Fruit fly (Drosophila melanogaster): Measurements from ENCODE around the gene TfAP-2.

Gene TfAP-2

DNA sequence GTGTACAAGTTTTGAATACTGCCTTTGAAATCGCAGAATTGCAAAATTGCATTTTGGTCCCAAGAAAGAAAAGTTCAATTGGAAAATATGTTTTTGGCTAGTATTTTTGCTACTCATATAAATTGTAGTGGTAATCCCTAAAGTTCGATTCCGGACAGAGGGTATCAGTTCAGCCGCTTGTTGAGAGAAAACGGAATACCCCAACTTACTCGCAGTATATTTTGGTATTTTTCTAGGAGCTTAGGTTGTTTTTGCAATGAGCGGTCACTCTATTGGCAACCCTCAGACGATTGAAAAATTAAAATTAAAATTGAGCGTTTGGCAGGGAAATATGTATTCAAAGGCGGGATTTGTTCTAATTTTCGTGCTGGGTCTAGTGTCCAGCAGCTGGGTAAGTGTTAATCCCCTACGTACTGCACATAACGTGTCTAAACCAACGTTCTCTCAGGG is 12.3 kb upstream of the TfAP-2 start:
- TF ChIP-seq Sin3A (optimal IDR thresholded peaks at IDR 0.05) (no peak), ttk (optimal IDR thresholded peaks at IDR 0.05) (no peak)

dm6 chr3L:21581984-21582383 is 4.6 kb upstream of the TfAP-2 start:
- TF ChIP-seq h (optimal IDR thresholded peaks at IDR 0.05) (no peak), Myc (optimal IDR thresholded peaks at IDR 0.05) (no peak), insv (optimal IDR thresholded peaks at IDR 0.05) (no peak), Sin3A (optimal IDR thresholded peaks at IDR 0.05) (no peak), psq (optimal IDR thresholded peaks at IDR 0.05) (no peak), ttk (optimal IDR thresholded peaks at IDR 0.05) (no peak)

dm6 chr3L:21584683-21585082 is 1.9 kb upstream of the TfAP-2 start:
- TF ChIP-seq ttk (optimal IDR thresholded peaks at IDR 0.05) (no peak), Sin3A (optimal IDR thresholded peaks at IDR 0.05) (no peak), h (optimal IDR thresholded peaks at IDR 0.05) (no peak), insv (optimal IDR thresholded peaks at IDR 0.05) (no peak), psq (optimal IDR thresholded peaks at IDR 0.05) (no peak), Myc (optimal IDR thresholded peaks at IDR 0.05) (no peak)

DNA sequence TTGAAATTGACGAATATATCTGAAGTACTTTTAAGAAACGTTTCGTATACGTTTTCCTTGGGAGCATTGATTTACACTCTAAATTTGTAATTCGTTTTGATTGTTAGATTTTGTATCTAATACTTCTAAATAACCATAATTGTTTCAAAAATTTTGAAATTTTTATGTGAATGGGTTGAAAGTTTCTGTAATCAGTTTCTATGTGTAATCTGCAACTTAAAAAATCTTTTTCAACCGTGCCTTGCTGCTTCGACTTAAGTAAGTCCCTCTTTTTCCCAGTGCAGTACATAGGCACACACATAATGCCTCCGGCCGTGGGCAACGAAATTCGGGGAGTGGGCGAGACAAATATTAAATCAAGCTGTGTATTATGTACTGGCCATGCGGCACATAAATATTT is 1.2 kb upstream of the TfAP-2 start:
- no peak for TF ChIP-seq ttk (optimal IDR thresholded peaks at IDR 0.05)
- no peak for TF ChIP-seq h (optimal IDR thresholded peaks at IDR 0.05)
- no peak for TF ChIP-seq Sin3A (optimal IDR thresholded peaks at IDR 0.05)
- TF ChIP-seq insv (optimal IDR thresholded peaks at IDR 0.05): no peak
- no peak for TF ChIP-seq psq (optimal IDR thresholded peaks at IDR 0.05)
- no peak for TF ChIP-seq Myc (optimal IDR thresholded peaks at IDR 0.05)

DNA sequence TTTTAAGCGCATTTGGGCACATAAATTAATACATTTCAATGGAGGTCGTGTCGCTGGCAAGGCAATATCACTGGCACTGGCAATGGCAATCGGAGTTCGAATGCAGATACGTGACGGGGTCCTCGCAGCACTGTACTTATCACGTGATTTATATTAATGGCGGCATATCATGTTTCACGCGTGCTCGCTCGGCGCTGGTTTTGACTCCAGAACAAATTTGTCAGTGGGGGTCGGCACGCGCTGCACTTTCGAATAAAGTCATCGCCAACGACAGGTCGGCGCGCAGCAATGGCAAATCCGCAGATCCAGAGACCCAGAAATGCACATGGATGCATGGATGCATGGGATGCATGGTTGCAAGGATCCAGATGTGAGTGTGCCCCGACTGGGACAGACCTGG is 4.6 kb downstream of the TfAP-2 start:
- TF ChIP-seq h (optimal IDR thresholded peaks at IDR 0.05): no peak
- no peak for TF ChIP-seq Sin3A (optimal IDR thresholded peaks at IDR 0.05)
- no peak for TF ChIP-seq ttk (optimal IDR thresholded peaks at IDR 0.05)
- TF ChIP-seq insv (optimal IDR thresholded peaks at IDR 0.05): no peak
- no peak for TF ChIP-seq psq (optimal IDR thresholded peaks at IDR 0.05)
- no peak for TF ChIP-seq Myc (optimal IDR thresholded peaks at IDR 0.05)

DNA sequence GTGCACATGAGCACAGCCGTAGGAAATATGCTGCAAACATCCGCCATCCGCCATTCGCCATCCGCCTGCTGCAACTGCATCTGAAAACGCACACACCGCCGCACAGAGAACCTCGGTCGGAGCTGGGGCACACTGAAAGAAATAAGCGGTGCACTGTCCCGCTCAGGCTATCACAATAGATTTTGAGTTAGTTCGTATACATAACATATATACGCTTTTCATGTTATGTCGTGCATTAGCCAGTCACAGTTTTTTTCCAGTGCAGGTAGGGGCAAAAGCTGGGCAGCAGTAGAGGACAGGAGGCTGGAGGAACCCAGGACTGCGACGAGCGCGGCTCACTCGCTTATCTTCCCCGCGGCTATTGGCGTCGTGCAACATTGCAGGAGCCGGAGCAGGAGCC is 7.8 kb downstream of the TfAP-2 start:
- no peak for TF ChIP-seq Myc (optimal IDR thresholded peaks at IDR 0.05)
- TF ChIP-seq Sin3A (optimal IDR thresholded peaks at IDR 0.05): no peak
- no peak for TF ChIP-seq ttk (optimal IDR thresholded peaks at IDR 0.05)

dm6 chr3L:21598337-21598736 is 11.7 kb downstream of the TfAP-2 start:
- TF ChIP-seq insv (optimal IDR thresholded peaks at IDR 0.05): no peak
- no peak for TF ChIP-seq Sin3A (optimal IDR thresholded peaks at IDR 0.05)
- TF ChIP-seq Myc (optimal IDR thresholded peaks at IDR 0.05): no peak
- no peak for TF ChIP-seq ttk (optimal IDR thresholded peaks at IDR 0.05)
- no peak for TF ChIP-seq psq (optimal IDR thresholded peaks at IDR 0.05)
- TF ChIP-seq h (optimal IDR thresholded peaks at IDR 0.05): no peak

DNA sequence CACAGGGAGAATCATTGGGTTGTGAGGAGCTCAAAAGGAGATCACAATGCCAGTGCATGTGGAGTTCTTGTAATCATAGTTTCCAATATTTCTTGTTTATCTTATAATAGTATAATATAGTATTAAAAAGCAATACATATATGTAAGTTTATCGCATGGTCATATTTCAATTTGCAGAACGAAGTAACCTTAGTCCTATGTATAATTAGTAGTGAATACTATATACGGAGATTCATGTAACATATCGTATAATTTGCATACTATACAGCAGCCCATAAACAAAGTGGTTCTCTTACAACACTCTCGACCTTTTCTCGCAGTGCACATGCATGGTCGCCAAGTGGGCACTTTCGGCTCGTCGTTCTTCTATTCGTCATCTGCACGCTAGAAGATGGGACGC is 15.6 kb downstream of the TfAP-2 start:
- TF ChIP-seq ttk (optimal IDR thresholded peaks at IDR 0.05) (no peak), Sin3A (optimal IDR thresholded peaks at IDR 0.05) (no peak), insv (optimal IDR thresholded peaks at IDR 0.05) (no peak), Myc (optimal IDR thresholded peaks at IDR 0.05) (no peak), psq (optimal IDR thresholded peaks at IDR 0.05) (no peak), h (optimal IDR thresholded peaks at IDR 0.05) (no peak)

DNA sequence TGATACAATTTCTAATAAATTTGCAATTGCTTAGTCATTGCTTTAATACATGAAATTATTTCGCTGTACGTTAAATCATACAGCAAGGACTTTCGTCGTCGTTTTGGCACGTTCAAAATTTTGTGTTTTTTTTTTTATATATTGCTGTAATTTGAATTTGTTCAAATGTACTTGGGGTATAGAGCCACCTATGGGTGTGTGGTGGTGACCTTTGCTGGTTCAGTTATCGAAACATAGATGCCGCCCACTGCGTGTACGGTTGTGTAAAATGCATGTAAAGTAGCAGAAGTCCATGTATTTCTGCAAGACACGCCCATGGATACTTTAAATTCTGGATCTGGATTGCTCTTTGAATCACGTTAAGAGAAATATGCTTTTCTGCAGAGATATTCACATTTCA is 17.6 kb downstream of the TfAP-2 start:
- TF ChIP-seq insv (optimal IDR thresholded peaks at IDR 0.05): no peak
- no peak for TF ChIP-seq Sin3A (optimal IDR thresholded peaks at IDR 0.05)
- no peak for TF ChIP-seq psq (optimal IDR thresholded peaks at IDR 0.05)

dm6 chr3L:21610535-21610934 is 23.9 kb downstream of the TfAP-2 start:
- no peak for TF ChIP-seq ttk (optimal IDR thresholded peaks at IDR 0.05)
- TF ChIP-seq psq (optimal IDR thresholded peaks at IDR 0.05): no peak
- no peak for TF ChIP-seq Sin3A (optimal IDR thresholded peaks at IDR 0.05)
- no peak for TF ChIP-seq Myc (optimal IDR thresholded peaks at IDR 0.05)
- TF ChIP-seq h (optimal IDR thresholded peaks at IDR 0.05): no peak
- TF ChIP-seq insv (optimal IDR thresholded peaks at IDR 0.05): no peak

- no peak for TF ChIP-seq ttk (optimal IDR thresholded peaks at IDR 0.05)
- TF ChIP-seq Sin3A (optimal IDR thresholded peaks at IDR 0.05): no peak
- TF ChIP-seq h (optimal IDR thresholded peaks at IDR 0.05): no peak
- TF ChIP-seq Myc (optimal IDR thresholded peaks at IDR 0.05): no peak
- TF ChIP-seq psq (optimal IDR thresholded peaks at IDR 0.05): no peak
- TF ChIP-seq insv (optimal IDR thresholded peaks at IDR 0.05): no peak
These were observed 30.7 kb downstream of the TfAP-2 start, which contains the start of the genes S1P and CG11307 for dm6 chr3L:21617354-21617753. S1P (minus strand) TSS chr3L:21617376. CG11307 (plus strand) TSS chr3L:21617623.

- TF ChIP-seq h (optimal IDR thresholded peaks at IDR 0.05) (no peak), Myc (optimal IDR thresholded peaks at IDR 0.05) (no peak), Sin3A (optimal IDR thresholded peaks at IDR 0.05) (no peak), psq (optimal IDR thresholded peaks at IDR 0.05) (no peak)
These were observed 38.9 kb downstream of the TfAP-2 start, which contains the start of the genes CG7166 and Alg11 for dm6 chr3L:21625547-21625946. CG7166 (minus strand) TSS chr3L:21625647. Alg11 (plus strand) TSS chr3L:21625806.

- no peak for TF ChIP-seq h (optimal IDR thresholded peaks at IDR 0.05)
- no peak for TF ChIP-seq ttk (optimal IDR thresholded peaks at IDR 0.05)
- no peak for TF ChIP-seq Myc (optimal IDR thresholded peaks at IDR 0.05)
- no peak for TF ChIP-seq insv (optimal IDR thresholded peaks at IDR 0.05)
- no peak for TF ChIP-seq Sin3A (optimal IDR thresholded peaks at IDR 0.05)
- no peak for TF ChIP-seq psq (optimal IDR thresholded peaks at IDR 0.05)
These were observed 39.5 kb downstream of the TfAP-2 start for dm6 chr3L:21626036-21626614.

Data from Kc167 (cell line).